Fruit fly (Drosophila melanogaster): Measurements from ENCODE around the gene CG2162.

DNA sequence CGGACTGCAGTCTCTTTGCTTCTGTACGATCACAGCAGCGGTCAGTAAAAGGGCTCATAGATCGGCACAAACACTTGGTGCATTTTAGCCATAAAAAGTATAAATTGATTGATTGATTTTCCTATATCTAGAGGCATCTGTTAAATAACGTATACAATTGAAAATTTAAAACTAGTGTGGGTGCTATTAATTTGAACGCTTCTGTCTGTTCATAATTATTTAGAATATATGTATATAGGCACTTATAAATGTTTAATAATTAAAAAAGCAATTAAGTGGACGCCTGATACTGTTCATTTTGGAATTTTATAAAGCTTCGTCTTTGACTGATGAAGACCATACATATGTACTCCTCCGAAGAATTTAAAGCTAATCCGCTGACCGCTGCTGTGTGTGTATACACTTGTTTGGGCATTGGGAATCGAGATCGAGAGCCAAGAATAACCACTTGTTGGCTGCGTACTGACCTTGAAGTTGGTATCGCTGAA, 10.3 kb downstream of the CG2162 start:
- TF ChIP-seq usp (GFP tag; optimal IDR thresholded peaks at IDR 0.05), result no peak
- no peak for TF ChIP-seq pan (optimal IDR thresholded peaks at IDR 0.05)
